Worm (Caenorhabditis elegans) whole organism, early embryonic: ENCODE data around the gene F56C9.3.

ENCODE experiments used
- ama-1 ChIP-seq: fragments of 150-350 bp; optimal IDR thresholded peaks from 2 replicates; lab custom pipeline; 2014
- ets-7 ChIP-seq: sonication (generic microtip); optimal IDR thresholded peaks from 2 replicates; lab custom pipeline; 2016; ENCODE audit warnings: missing genotype, missing genetic modification characterization, missing compliant biosample characterization
- hmg-4 ChIP-seq: fragments of 200-800 bp; sonication (Bioruptor generic); optimal IDR thresholded peaks from 2 replicates; lab custom pipeline; 2018; ENCODE audit warnings: mild to moderate bottlenecking, missing genetic modification characterization, missing compliant biosample characterization
- tbx-11 ChIP-seq: fragments of 200-800 bp; sonication (Bioruptor generic); IDR thresholded peaks from 2 replicates; pipeline ENCODE4 v1.3.6; 2022; ENCODE audit warnings: missing genetic modification characterization, missing compliant biosample characterization

ce11 chrIII:7336214-7336613 lies 25.1 kb downstream of the F56C9.3 start, which contains the start of gene gsp-2:
- TF ChIP-seq ets-7 (tag; lab: Kevin White, UChicago): no peak
- TF ChIP-seq ama-1 (lab: Kevin White, UChicago): no peak
- TF ChIP-seq hmg-4 (GFP tag; lab: Kevin White, UChicago): peak; percentile 10
- TF ChIP-seq tbx-11 (GFP tag; lab: Robert Waterston, UW): no peak
